Worm (Caenorhabditis elegans): ENCODE measurements around the gene R02D3.8.

DNA sequence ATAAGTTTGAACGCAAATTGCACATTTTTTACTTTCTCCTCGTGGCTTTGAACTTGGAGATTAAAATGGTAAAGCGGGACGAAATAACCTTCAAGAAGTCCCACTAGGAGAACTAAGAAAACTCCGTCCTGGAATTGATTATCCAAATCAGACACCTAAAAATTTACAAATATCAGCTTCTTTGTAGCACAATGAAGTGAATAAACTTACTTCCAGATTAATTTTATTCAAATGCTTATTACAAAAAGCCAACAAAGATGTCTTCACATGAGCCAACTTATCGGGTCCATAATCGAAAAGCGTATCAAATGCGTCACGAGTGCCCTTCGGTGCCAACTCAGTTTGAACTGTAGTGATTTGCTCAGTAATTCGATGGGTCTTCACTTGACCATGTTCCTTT is 5.5 kb upstream of the R02D3.8 start:
- no peak for TF ChIP-seq ztf-4 (tag; optimal IDR thresholded peaks at IDR 0.05)
- no peak for TF ChIP-seq egl-27 (tag; optimal IDR thresholded peaks at IDR 0.05)
- no peak for TF ChIP-seq fkh-10 (GFP tag; optimal IDR thresholded peaks at IDR 0.05)
- TF ChIP-seq nhr-77 (tag; optimal IDR thresholded peaks at IDR 0.05), result no peak
- TF ChIP-seq elt-3 (tag; optimal IDR thresholded peaks at IDR 0.05), result no peak
- no peak for TF ChIP-seq ztf-11 (tag; optimal IDR thresholded peaks at IDR 0.05)
- TF ChIP-seq nhr-237 (tag; optimal IDR thresholded peaks at IDR 0.05), result no peak
- TF ChIP-seq unc-39 (tag; optimal IDR thresholded peaks at IDR 0.05), result no peak
- TF ChIP-seq lsy-12 (tag; optimal IDR thresholded peaks at IDR 0.05), result no peak

Data from whole organism, L3 larva.